Fruit fly (Drosophila melanogaster): ENCODE measurements around the gene CG3021.

- TF ChIP-seq EcR (GFP tag; optimal IDR thresholded peaks at IDR 0.05), result no peak
- no peak for TF ChIP-seq CG8478 (optimal IDR thresholded peaks at IDR 0.05)
- TF ChIP-seq pan (optimal IDR thresholded peaks at IDR 0.05), result no peak
- TF ChIP-seq usp (GFP tag; optimal IDR thresholded peaks at IDR 0.05), result no peak
- TF ChIP-seq psq (optimal IDR thresholded peaks at IDR 0.05), result no peak
- no peak for TF ChIP-seq Dll (optimal IDR thresholded peaks at IDR 0.05)
These were observed 16.9 kb upstream of the CG3021 start for dm6 chrX:1009468-1010259.

Measured in whole organism.